Fruit fly (Drosophila melanogaster) whole organism, embryonic: Measurements from ENCODE around the gene CG31467.
A peak's percentile ranks its signal among the peaks of the same experiment; 100 is the strongest.

ENCODE experiments used
- B-H2 ChIP-seq: fragments of 200-800 bp; sonication (Bioruptor generic); optimal IDR thresholded peaks from 2 replicates; lab custom pipeline; 2018; ENCODE audit warnings: missing biosample characterization, mild to moderate bottlenecking, missing genetic modification characterization
- CG12155 ChIP-seq: fragments of 200-800 bp; sonication (Bioruptor generic); optimal IDR thresholded peaks from 3 replicates; lab custom pipeline; 2016; ENCODE audit warnings: missing biosample characterization, missing genetic modification characterization
- CG12659 ChIP-seq: fragments of 200-800 bp; sonication (Bioruptor generic); optimal IDR thresholded peaks from 3 replicates; lab custom pipeline; 2017; ENCODE audit warnings: mild to moderate bottlenecking, missing biosample characterization, missing genetic modification reagents, missing genetic modification characterization
- CG14710 ChIP-seq: fragments of 200-800 bp; sonication (Bioruptor generic); optimal IDR thresholded peaks from 3 replicates; lab custom pipeline; 2019; ENCODE audit warnings: missing biosample characterization, mild to moderate bottlenecking, missing genetic modification characterization, moderate library complexity
- CG15073 ChIP-seq: fragments of 200-800 bp; sonication (Bioruptor generic); optimal IDR thresholded peaks from 2 replicates; lab custom pipeline; 2016; ENCODE audit warnings: missing biosample characterization, missing genetic modification characterization
- CG15479 ChIP-seq: fragments of 200-800 bp; sonication (Bioruptor generic); optimal IDR thresholded peaks from 3 replicates; lab custom pipeline; 2019; ENCODE audit warnings: missing biosample characterization, mild to moderate bottlenecking, missing genetic modification characterization, moderate library complexity
- CG17568 ChIP-seq: fragments of 200-800 bp; sonication (Bioruptor generic); optimal IDR thresholded peaks from 2 replicates; lab custom pipeline; 2018; ENCODE audit warnings: missing biosample characterization, mild to moderate bottlenecking, missing genetic modification characterization, moderate library complexity
- CG18476 ChIP-seq: fragments of 200-800 bp; sonication (Bioruptor generic); optimal IDR thresholded peaks from 2 replicates; lab custom pipeline; 2016; ENCODE audit warnings: missing biosample characterization, mild to moderate bottlenecking, missing genetic modification characterization
- CG18619 ChIP-seq: fragments of 200-800 bp; sonication (Bioruptor generic); optimal IDR thresholded peaks from 3 replicates; lab custom pipeline; 2017; ENCODE audit warnings: missing biosample characterization, mild to moderate bottlenecking, missing genetic modification characterization
- CG2129 ChIP-seq: fragments of 200-800 bp; sonication (Bioruptor generic); IDR thresholded peaks from 2 replicates; pipeline ENCODE4 v1.3.6; 2022; ENCODE audit warnings: missing biosample characterization, missing genetic modification characterization; ENCODE audit not compliant: partially characterized antibody
- CG2202 ChIP-seq: fragments of 200-800 bp; sonication (Bioruptor generic); optimal IDR thresholded peaks from 2 replicates; lab custom pipeline; 2018; ENCODE audit warnings: missing biosample characterization, mild to moderate bottlenecking, missing genetic modification characterization
- CG2875 ChIP-seq: fragments of 200-800 bp; sonication (Bioruptor generic); optimal IDR thresholded peaks from 2 replicates; lab custom pipeline; 2017; ENCODE audit warnings: missing biosample characterization, mild to moderate bottlenecking, missing genetic modification characterization, missing genetic modification reagents
- CG4820 ChIP-seq: fragments of 200-800 bp; sonication (Bioruptor generic); optimal IDR thresholded peaks from 3 replicates; lab custom pipeline; 2016; ENCODE audit warnings: missing biosample characterization, missing genetic modification characterization
- CG6654 ChIP-seq: fragments of 200-800 bp; sonication (Bioruptor generic); optimal IDR thresholded peaks from 2 replicates; lab custom pipeline; 2017; ENCODE audit warnings: missing biosample characterization, mild to moderate bottlenecking, missing genetic modification characterization
- CG8281 ChIP-seq: fragments of 200-800 bp; sonication (Bioruptor generic); optimal IDR thresholded peaks from 2 replicates; lab custom pipeline; 2018; ENCODE audit warnings: missing biosample characterization, mild to moderate bottlenecking, missing genetic modification characterization, moderate library complexity
- CG8944 ChIP-seq: fragments of 200-800 bp; sonication (Bioruptor generic); optimal IDR thresholded peaks from 3 replicates; lab custom pipeline; 2016; ENCODE audit warnings: missing biosample characterization, missing genetic modification characterization
- Camta ChIP-seq: fragments of 200-800 bp; sonication (Bioruptor generic); optimal IDR thresholded peaks from 2 replicates; lab custom pipeline; 2016; ENCODE audit warnings: missing biosample characterization, missing genetic modification characterization
- Dbx ChIP-seq: fragments of 200-800 bp; sonication (Bioruptor generic); IDR thresholded peaks from 3 replicates; pipeline ENCODE4 v1.3.6; 2022; ENCODE audit warnings: missing biosample characterization, missing genetic modification characterization
- Dfd ChIP-seq, 2 experiments: fragments of >200 bp; optimal IDR thresholded peaks; 2 replicates each; lab custom pipeline; 2017; ENCODE audit warnings: missing biosample characterization in 2 of 2, missing genetic modification characterization in 2 of 2
- Doc3 ChIP-seq: fragments of 200-800 bp; sonication (Bioruptor generic); IDR thresholded peaks from 3 replicates; pipeline ENCODE4 v1.3.6; 2022; ENCODE audit warnings: missing biosample characterization, missing genetic modification characterization; ENCODE audit not compliant: partially characterized antibody
- Elba2 ChIP-seq: fragments of 200-800 bp; sonication (Bioruptor generic); optimal IDR thresholded peaks from 3 replicates; lab custom pipeline; 2016; ENCODE audit warnings: missing biosample characterization, missing genetic modification characterization
- Fer1 ChIP-seq: fragments of 200-800 bp; sonication (Bioruptor generic); optimal IDR thresholded peaks from 2 replicates; lab custom pipeline; 2017; ENCODE audit warnings: missing biosample characterization, mild to moderate bottlenecking, missing genetic modification characterization
- GATAe ChIP-seq: fragments of 200-800 bp; sonication (Bioruptor generic); conservative IDR thresholded peaks from 2 replicates; pipeline ENCODE4 v1.3.6; 2022; ENCODE audit warnings: missing biosample characterization, missing genetic modification characterization
- HLH4C ChIP-seq: fragments of 200-800 bp; sonication (Bioruptor generic); IDR thresholded peaks from 3 replicates; pipeline ENCODE4 v1.3.6; 2022; ENCODE audit warnings: missing biosample characterization, missing genetic modification characterization; ENCODE audit not compliant: partially characterized antibody
- Hmr ChIP-seq: fragments of 200-800 bp; sonication (Bioruptor generic); optimal IDR thresholded peaks from 3 replicates; lab custom pipeline; 2017; ENCODE audit warnings: mild to moderate bottlenecking, missing biosample characterization, missing genetic modification reagents, missing genetic modification characterization
- Hr51 ChIP-seq, 2 experiments: fragments of 200-800 bp; sonication (Bioruptor generic); optimal IDR thresholded peaks; 2 replicates in 1 of 2; 3 replicates in 1 of 2; lab custom pipeline; 2016 to 2018; ENCODE audit warnings: missing biosample characterization in 2 of 2, missing genetic modification characterization in 2 of 2, mild to moderate bottlenecking in 1 of 2, moderate library complexity in 1 of 2
- Hr78 ChIP-seq, 2 experiments: fragments of 200-800 bp in 1 of 2; fragments of >200 bp in 1 of 2; sonication (Bioruptor generic) in 1 of 2; optimal IDR thresholded peaks; 2 replicates each; lab custom pipeline; 2017 to 2019; ENCODE audit warnings: missing biosample characterization in 2 of 2, missing genetic modification characterization in 2 of 2, mild to moderate bottlenecking in 1 of 2, moderate library complexity in 1 of 2
- Mes4 ChIP-seq: fragments of 200-800 bp; sonication (Bioruptor generic); optimal IDR thresholded peaks from 2 replicates; lab custom pipeline; 2016; ENCODE audit warnings: missing biosample characterization, missing genetic modification characterization
- Ptx1 ChIP-seq: fragments of 200-800 bp; sonication (Bioruptor generic); IDR thresholded peaks from 2 replicates; pipeline ENCODE4 v1.3.6; 2022; ENCODE audit warnings: missing biosample characterization, missing genetic modification characterization
- Ssrp ChIP-seq: fragments of 200-800 bp; sonication (Bioruptor generic); optimal IDR thresholded peaks from 2 replicates; lab custom pipeline; 2018; ENCODE audit warnings: missing biosample characterization, mild to moderate bottlenecking, missing genetic modification characterization, moderate library complexity
- Xbp1 ChIP-seq: fragments of 200-800 bp; sonication (Bioruptor generic); optimal IDR thresholded peaks from 3 replicates; lab custom pipeline; 2016; ENCODE audit warnings: missing biosample characterization, mild to moderate bottlenecking, missing genetic modification characterization
- br ChIP-seq: fragments of >200 bp; optimal IDR thresholded peaks from 2 replicates; lab custom pipeline; 2017
- croc ChIP-seq: fragments of 200-800 bp; sonication (Bioruptor generic); conservative IDR thresholded peaks from 3 replicates; pipeline ENCODE4 v1.3.6; 2022; ENCODE audit warnings: missing biosample characterization, missing genetic modification characterization
- jing ChIP-seq: fragments of 200-800 bp; sonication (Bioruptor generic); optimal IDR thresholded peaks from 2 replicates; lab custom pipeline; 2018; ENCODE audit warnings: missing biosample characterization, mild to moderate bottlenecking, missing genetic modification characterization
- kni ChIP-seq: fragments of 200-800 bp; sonication (Bioruptor generic); optimal IDR thresholded peaks from 3 replicates; lab custom pipeline; 2017; ENCODE audit warnings: mild to moderate bottlenecking, missing biosample characterization, missing genetic modification reagents, missing genetic modification characterization
- lola ChIP-seq, 3 experiments: fragments of >200 bp in 2 of 3; fragments of 200-800 bp in 1 of 3; sonication (Bioruptor generic) in 1 of 3; optimal IDR thresholded peaks; 2 replicates each; lab custom pipeline; 2017 to 2019; ENCODE audit warnings: missing biosample characterization in 3 of 3, missing genetic modification characterization in 3 of 3, mild to moderate bottlenecking in 1 of 3, moderate library complexity in 1 of 3
- rib ChIP-seq: fragments of 200-800 bp; sonication (Bioruptor generic); IDR thresholded peaks from 2 replicates; pipeline ENCODE4 v1.3.6; 2022; ENCODE audit warnings: missing biosample characterization, missing genetic modification characterization
- sc ChIP-seq, 3 experiments: fragments of >200 bp in 2 of 3; fragments of 200-800 bp in 1 of 3; sonication (Bioruptor generic) in 1 of 3; optimal IDR thresholded peaks; 2 replicates in 2 of 3; 3 replicates in 1 of 3; lab custom pipeline; 2017; ENCODE audit warnings: mild to moderate bottlenecking in 1 of 3, missing biosample characterization in 1 of 3, missing genetic modification characterization in 1 of 3, missing genetic modification reagents in 1 of 3
- scrt ChIP-seq: fragments of 200-800 bp; sonication (Bioruptor generic); optimal IDR thresholded peaks from 2 replicates; lab custom pipeline; 2018; ENCODE audit warnings: missing biosample characterization, mild to moderate bottlenecking, missing genetic modification characterization, moderate library complexity
- stc ChIP-seq: fragments of 200-800 bp; sonication (Bioruptor generic); IDR thresholded peaks from 2 replicates; pipeline ENCODE4 v1.3.6; 2022; ENCODE audit warnings: missing biosample characterization, missing genetic modification characterization
- tll ChIP-seq, 2 experiments: fragments of 200-800 bp in 1 of 2; fragments of >200 bp in 1 of 2; sonication (Bioruptor generic) in 1 of 2; optimal IDR thresholded peaks; 2 replicates each; lab custom pipeline; 2017 to 2019; ENCODE audit warnings: missing biosample characterization in 2 of 2, missing genetic modification characterization in 2 of 2, mild to moderate bottlenecking in 1 of 2, moderate library complexity in 1 of 2
- trh ChIP-seq: fragments of 200-800 bp; sonication (Bioruptor generic); optimal IDR thresholded peaks from 2 replicates; lab custom pipeline; 2016; ENCODE audit warnings: missing biosample characterization, missing genetic modification characterization
- ttk ChIP-seq: fragments of 200-800 bp; sonication (Bioruptor generic); IDR thresholded peaks from 2 replicates; pipeline ENCODE4 v2.1.2; 2022; ENCODE audit warnings: missing biosample characterization, missing genetic modification characterization
- wdn ChIP-seq: fragments of 200-800 bp; sonication (Bioruptor generic); IDR thresholded peaks from 2 replicates; pipeline ENCODE4 v1.3.6; 2022; ENCODE audit warnings: missing biosample characterization, missing genetic modification characterization
- wor ChIP-seq: fragments of 200-800 bp; sonication (Bioruptor generic); IDR thresholded peaks from 2 replicates; pipeline ENCODE4 v1.3.6; 2022; ENCODE audit warnings: missing biosample characterization, missing genetic modification characterization

The CG31467 gene

DNA sequence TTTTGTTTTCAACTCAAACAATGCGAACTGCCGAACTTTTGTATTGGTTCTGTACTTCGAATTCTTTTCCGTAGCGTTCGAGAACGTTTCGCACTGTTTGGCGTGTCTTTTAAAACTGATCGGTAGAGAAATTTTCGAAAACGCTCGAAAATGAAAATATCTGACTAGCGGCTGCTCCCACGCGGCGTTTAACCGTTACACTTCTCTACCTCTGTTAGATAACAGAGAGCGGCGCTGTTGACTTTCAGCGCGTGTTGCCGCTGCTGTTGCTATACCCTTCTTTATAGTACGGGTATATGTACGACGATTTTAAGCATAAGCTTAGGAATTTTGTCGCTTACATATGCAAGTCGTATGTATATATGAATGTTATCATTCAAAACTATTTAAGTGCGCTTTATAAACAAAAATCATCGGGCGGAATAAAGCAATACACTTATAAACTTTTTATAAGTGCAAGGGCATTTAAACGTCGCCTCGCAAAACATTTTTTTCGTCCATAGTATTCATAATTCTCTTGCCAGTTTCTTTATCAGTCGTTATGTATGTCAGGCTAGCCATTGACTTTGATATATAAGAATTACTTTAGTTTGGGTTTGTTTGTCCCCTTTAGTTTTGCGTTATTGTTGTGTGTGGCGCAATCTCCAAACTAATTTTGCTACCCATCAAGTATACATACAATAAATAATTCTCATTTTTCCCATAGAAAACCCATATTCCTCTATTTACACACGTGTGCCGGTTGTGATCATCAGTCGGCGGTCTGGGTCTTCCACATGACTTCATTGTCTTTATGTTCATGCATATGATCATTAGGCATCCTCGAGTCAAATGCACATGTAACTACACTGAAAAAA, 25.6 kb downstream of the CG31467 start, which contains the start of gene Phyhd1 (continued):
- TF ChIP-seq HLH4C (GFP tag; lab: Robert Waterston, UW) = no peak
- TF ChIP-seq CG17568 (GFP tag; lab: Kevin White, UChicago) = peak; percentile 90
- peak; percentile 41 for TF ChIP-seq Elba2 (GFP tag; lab: Kevin White, UChicago)
- TF ChIP-seq scrt (GFP tag; lab: Kevin White, UChicago) = peak; percentile 91
- peak; percentile 87 for TF ChIP-seq GATAe (GFP tag; lab: Robert Waterston, UW)
- TF ChIP-seq kni (GFP tag; lab: Kevin White, UChicago) = peak; percentile 48
- TF ChIP-seq stc (GFP tag; lab: Robert Waterston, UW) = peak; percentile 94
- peak; percentile 89 for TF ChIP-seq Camta (GFP tag; lab: Kevin White, UChicago)
- TF ChIP-seq CG15073 (GFP tag; lab: Kevin White, UChicago) = peak; percentile 75
- peak; percentile 90 for TF ChIP-seq ttk (GFP tag; lab: Robert Waterston, UW)
- peak; percentile 84 for TF ChIP-seq rib (GFP tag; lab: Robert Waterston, UW)
- peak; percentile 91 for TF ChIP-seq Ssrp (tag; lab: Kevin White, UChicago)
- peak; percentile 89 for TF ChIP-seq CG14710
- TF ChIP-seq wdn (GFP tag; lab: Robert Waterston, UW) = peak; percentile 96
- peak in 1 of 3 experiments; percentile 91 for TF ChIP-seq lola (GFP tag; optimal IDR thresholded peaks at IDR 0.05; lab: Kevin White, UChicago)
- peak; percentile 94 for TF ChIP-seq CG2875 (GFP tag; lab: Kevin White, UChicago)
- TF ChIP-seq CG15479 (GFP tag; lab: Kevin White, UChicago) = no peak
- TF ChIP-seq br (lab: Kevin White, UChicago) = no peak
- peak; percentile 85 for TF ChIP-seq CG6654 (GFP tag; lab: Kevin White, UChicago)
- TF ChIP-seq Hr78 (GFP tag; optimal IDR thresholded peaks at IDR 0.05; lab: Kevin White, UChicago) = peak in 1 of 2 experiments; percentile 87
- TF ChIP-seq jing = peak; percentile 90
- peak; percentile 89 for TF ChIP-seq CG2202 (tag; lab: Kevin White, UChicago)
- peak; percentile 94 for TF ChIP-seq CG8944 (GFP tag; lab: Kevin White, UChicago)
- TF ChIP-seq Dfd (GFP tag; optimal IDR thresholded peaks at IDR 0.05; lab: Kevin White, UChicago) = no peak
- TF ChIP-seq tll (GFP tag; optimal IDR thresholded peaks at IDR 0.05; lab: Kevin White, UChicago) = peak in 1 of 2 experiments; percentile 60
- TF ChIP-seq Mes4 (GFP tag; lab: Kevin White, UChicago) = peak; percentile 93
- no peak for TF ChIP-seq sc (optimal IDR thresholded peaks at IDR 0.05; lab: Kevin White, UChicago)
- TF ChIP-seq sc (GFP tag; optimal IDR thresholded peaks at IDR 0.05; lab: Kevin White, UChicago) = peak; percentile 92
- TF ChIP-seq Hr51 (GFP tag; optimal IDR thresholded peaks at IDR 0.05; lab: Kevin White, UChicago) = peak; percentile 90 to 96
- peak; percentile 91 for TF ChIP-seq CG18619
- peak; percentile 86 for TF ChIP-seq wor (GFP tag; lab: Robert Waterston, UW)
- no peak for TF ChIP-seq Doc3 (GFP tag; lab: Robert Waterston, UW)
- TF ChIP-seq CG12659 = peak; percentile 93
- peak; percentile 96 for TF ChIP-seq Xbp1 (GFP tag; lab: Kevin White, UChicago)
- peak; percentile 84 for TF ChIP-seq croc (GFP tag; lab: Robert Waterston, UW)
- TF ChIP-seq B-H2 (GFP tag; lab: Kevin White, UChicago) = peak; percentile 54
- TF ChIP-seq CG18476 = peak; percentile 95
- TF ChIP-seq CG8281 (tag; lab: Kevin White, UChicago) = peak; percentile 66
- peak; percentile 94 for TF ChIP-seq CG12155
- peak; percentile 82 for TF ChIP-seq trh (GFP tag; lab: Kevin White, UChicago)
- TF ChIP-seq Dbx (GFP tag; lab: Robert Waterston, UW) = peak; percentile 97
- peak; percentile 97 for TF ChIP-seq Hmr (GFP tag; lab: Kevin White, UChicago)
- no peak for TF ChIP-seq CG2129 (GFP tag; lab: Robert Waterston, UW)
- peak; percentile 95 for TF ChIP-seq Fer1 (GFP tag; lab: Kevin White, UChicago)
- peak; percentile 95 for TF ChIP-seq Ptx1
- TF ChIP-seq CG4820 = peak; percentile 94
- TF ChIP-seq, all 482 proteins: peak for 427
